Worm (Caenorhabditis elegans) whole organism, L3 larva: ENCODE results near the gene Y55F3BR.6.

ENCODE experiments used
- R02D3.7 ChIP-seq: fragments of 150-350 bp; optimal IDR thresholded peaks from 2 replicates; lab custom pipeline; 2014; ENCODE audit warnings: missing biosample characterization, missing genetic modification characterization
- ZK546.5 ChIP-seq: sonication (generic microtip); optimal IDR thresholded peaks from 2 replicates; lab custom pipeline; 2017; ENCODE audit warnings: missing biosample characterization, missing genetic modification characterization
- aly-2 ChIP-seq: fragments of 150-350 bp; optimal IDR thresholded peaks from 2 replicates; lab custom pipeline; 2014; ENCODE audit warnings: missing biosample characterization, missing genetic modification characterization
- ama-1 ChIP-seq: fragments of 150-350 bp; optimal IDR thresholded peaks from 2 replicates; lab custom pipeline; 2018
- ceh-28 ChIP-seq: fragments of 150-350 bp; optimal IDR thresholded peaks from 2 replicates; lab custom pipeline; 2014; ENCODE audit warnings: missing biosample characterization, missing genetic modification reagents, missing genetic modification characterization
- ceh-9 ChIP-seq: sonication (generic microtip); optimal IDR thresholded peaks from 2 replicates; lab custom pipeline; 2018; ENCODE audit warnings: missing biosample characterization, missing genetic modification characterization
- daf-12 ChIP-seq: fragments of 150-350 bp; optimal IDR thresholded peaks from 2 replicates; lab custom pipeline; 2014; ENCODE audit warnings: missing biosample characterization, missing genetic modification reagents, missing genetic modification characterization
- egl-27 ChIP-seq: sonication (generic microtip); optimal IDR thresholded peaks from 4 replicates; lab custom pipeline; 2017; ENCODE audit warnings: missing biosample characterization, missing genetic modification reagents, missing genetic modification characterization
- egl-5 ChIP-seq: fragments of 150-350 bp; optimal IDR thresholded peaks from 2 replicates; lab custom pipeline; 2017; ENCODE audit warnings: missing biosample characterization, missing genetic modification reagents, missing genetic modification characterization, inconsistent platforms
- elt-1 ChIP-seq: fragments of 150-350 bp; optimal IDR thresholded peaks from 2 replicates; lab custom pipeline; 2014; ENCODE audit warnings: missing biosample characterization, missing genetic modification characterization
- elt-2 ChIP-seq: sonication (generic microtip); optimal IDR thresholded peaks from 2 replicates; lab custom pipeline; 2016; ENCODE audit warnings: missing genetic modification reagents, mild to moderate bottlenecking, missing genetic modification characterization, missing compliant biosample characterization
- eor-1 ChIP-seq, 2 experiments: fragments of 150-350 bp; optimal IDR thresholded peaks; 2 replicates each; lab custom pipeline; 2014 to 2018; ENCODE audit warnings: missing biosample characterization in 2 of 2, missing genetic modification characterization in 2 of 2
- fkh-10 ChIP-seq: sonication (generic microtip); optimal IDR thresholded peaks from 2 replicates; lab custom pipeline; 2017; ENCODE audit warnings: missing biosample characterization, missing genetic modification reagents, missing genetic modification characterization
- fkh-2 ChIP-seq: fragments of 150-350 bp; optimal IDR thresholded peaks from 2 replicates; lab custom pipeline; 2014; ENCODE audit warnings: missing biosample characterization, missing genetic modification reagents, missing genetic modification characterization
- fos-1 ChIP-seq: fragments of 150-350 bp; optimal IDR thresholded peaks from 2 replicates; lab custom pipeline; 2014; ENCODE audit warnings: missing biosample characterization, missing genetic modification characterization
- hmg-11 ChIP-seq: sonication (generic microtip); optimal IDR thresholded peaks from 2 replicates; lab custom pipeline; 2016; ENCODE audit warnings: missing genetic modification characterization, missing compliant biosample characterization
- lin-15B ChIP-seq: fragments of 150-350 bp; optimal IDR thresholded peaks from 2 replicates; lab custom pipeline; 2014; ENCODE audit warnings: missing biosample characterization, missing genetic modification characterization
- lin-39 ChIP-seq: fragments of 150-350 bp; optimal IDR thresholded peaks from 2 replicates; lab custom pipeline; 2018; ENCODE audit warnings: missing biosample characterization, missing genetic modification reagents, missing genetic modification characterization
- mdl-1 ChIP-seq: fragments of 150-350 bp; optimal IDR thresholded peaks from 2 replicates; lab custom pipeline; 2014; ENCODE audit warnings: missing biosample characterization, missing genetic modification characterization
- nfya-1 ChIP-seq: sonication (generic microtip); optimal IDR thresholded peaks from 2 replicates; lab custom pipeline; 2017; ENCODE audit warnings: missing genetic modification characterization, mild to moderate bottlenecking, missing compliant biosample characterization, antibody characterized with exemption, moderate library complexity; ENCODE audit not compliant: insufficient read depth
- nhr-12 ChIP-seq: fragments of 150-350 bp; optimal IDR thresholded peaks from 2 replicates; lab custom pipeline; 2014; ENCODE audit warnings: missing biosample characterization, missing genetic modification characterization
- nhr-23 ChIP-seq: fragments of 150-350 bp; optimal IDR thresholded peaks from 2 replicates; lab custom pipeline; 2014; ENCODE audit warnings: missing biosample characterization, missing genetic modification reagents, missing genetic modification characterization
- nhr-237 ChIP-seq: fragments of 150-350 bp; optimal IDR thresholded peaks from 2 replicates; lab custom pipeline; 2014; ENCODE audit warnings: missing biosample characterization, missing genetic modification characterization
- nhr-28 ChIP-seq: fragments of 150-350 bp; optimal IDR thresholded peaks from 2 replicates; lab custom pipeline; 2014; ENCODE audit warnings: missing biosample characterization, missing genetic modification characterization
- nhr-43 ChIP-seq: sonication (generic microtip); optimal IDR thresholded peaks from 2 replicates; lab custom pipeline; 2016; ENCODE audit warnings: mild to moderate bottlenecking, missing genetic modification characterization, missing compliant biosample characterization; ENCODE audit not compliant: poor library complexity, severe bottlenecking
- nhr-76 ChIP-seq: fragments of 150-350 bp; sonication (generic microtip); optimal IDR thresholded peaks from 5 replicates; lab custom pipeline; 2014; ENCODE audit warnings: missing biosample characterization, missing genetic modification characterization
- nhr-77 ChIP-seq: fragments of 150-350 bp; optimal IDR thresholded peaks from 2 replicates; lab custom pipeline; 2014; ENCODE audit warnings: missing biosample characterization, missing genetic modification characterization
- pha-4 ChIP-seq: fragments of 150-350 bp; optimal IDR thresholded peaks from 2 replicates; lab custom pipeline; 2014; ENCODE audit warnings: missing biosample characterization, missing genetic modification reagents, missing genetic modification characterization
- skn-1 ChIP-seq: fragments of 150-350 bp; optimal IDR thresholded peaks from 2 replicates; lab custom pipeline; 2014; ENCODE audit warnings: missing biosample characterization, missing genetic modification characterization
- snpc-4 ChIP-seq: fragments of 150-350 bp; optimal IDR thresholded peaks from 2 replicates; lab custom pipeline; 2014; ENCODE audit warnings: missing biosample characterization, missing genetic modification characterization
- ztf-11 ChIP-seq: fragments of 150-350 bp; optimal IDR thresholded peaks from 2 replicates; lab custom pipeline; 2014; ENCODE audit warnings: missing biosample characterization, missing genetic modification characterization
- ztf-4 ChIP-seq: fragments of 150-350 bp; optimal IDR thresholded peaks from 2 replicates; lab custom pipeline; 2014; ENCODE audit warnings: missing biosample characterization, missing genetic modification characterization

Gene Y55F3BR.6

ce11 chrIV:854357-855269, 12.7 kb upstream of the Y55F3BR.6 start, which contains the start of the genes lem-4 and Y55F3BR.11 (continued):
- TF ChIP-seq eor-1 (tag; optimal IDR thresholded peaks at IDR 0.05; lab: Kevin White, UChicago) (no peak), nhr-43 (no peak), nfya-1 (tag; lab: Kevin White, UChicago) (peak; percentile 74), ceh-9 (no peak), elt-2 (tag; lab: Kevin White, UChicago) (peak; percentile 40), fos-1 (tag; lab: Kevin White, UChicago) (no peak), snpc-4 (peak; percentile 14), pha-4 (peak; percentile 60), nhr-237 (no peak), lin-39 (tag; lab: Kevin White, UChicago) (no peak), ama-1 (lab: Kevin White, UChicago) (no peak), nhr-12 (tag; lab: Kevin White, UChicago) (no peak), egl-27 (no peak)

- TF ChIP-seq ceh-28 (tag; lab: Kevin White, UChicago) = peak; percentile 99
Measured at ce11 chrIV:848956-849355, 7.0 kb upstream of the Y55F3BR.6 start.

ce11 chrIV:848207-848606, 6.3 kb upstream of the Y55F3BR.6 start:
- TF ChIP-seq fkh-2 (tag; lab: Kevin White, UChicago) (no peak), ztf-11 (tag; lab: Kevin White, UChicago) (no peak), ceh-28 (tag; lab: Kevin White, UChicago) (peak; percentile 77), lin-39 (tag; lab: Kevin White, UChicago) (no peak), fkh-10 (GFP tag; lab: Kevin White, UChicago) (no peak), ztf-4 (tag; lab: Kevin White, UChicago) (no peak), mdl-1 (no peak), nhr-76 (no peak), aly-2 (tag; lab: Kevin White, UChicago) (no peak)

DNA sequence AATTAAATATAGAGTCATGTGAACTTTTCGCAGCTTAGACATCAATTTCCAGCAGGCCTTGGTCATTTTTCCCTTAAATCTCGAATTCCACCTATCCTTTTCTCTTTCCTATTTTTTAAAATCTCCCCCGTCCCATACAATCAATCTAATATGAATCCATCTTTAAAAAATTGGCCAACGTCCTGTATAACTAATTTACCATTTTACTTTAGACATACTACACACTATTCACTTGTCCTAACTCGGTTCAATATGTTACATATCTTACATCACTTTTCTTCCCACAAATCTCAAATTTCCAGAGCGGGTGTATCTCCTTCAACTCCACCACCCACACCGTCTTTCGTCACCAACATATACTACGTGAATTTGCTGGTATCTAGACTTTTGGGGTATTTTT, 3.3 kb upstream of the Y55F3BR.6 start, which contains the start of gene lgc-33:
lgc-33 (plus strand) TSS at position 301 of the 400 bp plus-strand sequence.
- TF ChIP-seq egl-27 (no peak), ZK546.5 (tag; lab: Kevin White, UChicago) (no peak)

ce11 chrIV:842630-843029, 704 bp upstream of the Y55F3BR.6 start:
- TF ChIP-seq ceh-9 (no peak), ama-1 (lab: Kevin White, UChicago) (no peak), fkh-2 (tag; lab: Kevin White, UChicago) (no peak), pha-4 (peak; percentile 40), nhr-28 (tag; lab: Kevin White, UChicago) (no peak), mdl-1 (no peak), skn-1 (tag; lab: Kevin White, UChicago) (no peak), ceh-28 (tag; lab: Kevin White, UChicago) (no peak), ZK546.5 (tag; lab: Kevin White, UChicago) (no peak), nhr-77 (no peak), nfya-1 (tag; lab: Kevin White, UChicago) (peak; percentile 47), egl-5 (tag; lab: Kevin White, UChicago) (no peak), lin-39 (tag; lab: Kevin White, UChicago) (peak; percentile 13), hmg-11 (peak; percentile 66), aly-2 (tag; lab: Kevin White, UChicago) (no peak), elt-1 (tag; lab: Kevin White, UChicago) (no peak), snpc-4 (peak; percentile 14), lin-15B (tag; lab: Kevin White, UChicago) (peak; percentile 19)

DNA sequence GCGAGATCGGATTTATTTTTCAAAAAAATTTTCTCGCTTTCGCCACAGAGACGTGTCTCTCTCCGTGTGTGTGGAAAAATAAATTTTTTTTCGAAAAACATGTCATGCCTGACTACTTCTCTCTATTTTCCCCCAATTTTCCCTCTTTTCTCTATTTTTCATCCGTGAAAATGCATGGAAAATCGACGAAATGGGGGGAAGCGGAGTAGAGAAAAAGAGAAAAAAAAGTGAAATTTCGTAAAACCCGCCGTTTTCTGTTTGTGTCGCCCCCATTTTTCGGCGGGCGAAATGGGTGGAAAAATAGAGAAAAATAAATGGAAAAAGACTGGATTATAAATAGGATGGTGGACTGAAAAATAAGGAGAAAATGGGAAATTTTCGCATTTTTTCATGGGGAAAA, 8.4 kb downstream of the Y55F3BR.6 start:
- TF ChIP-seq hmg-11 (peak; percentile 79), lin-15B (tag; lab: Kevin White, UChicago) (peak; percentile 7), R02D3.7 (tag; lab: Kevin White, UChicago) (no peak), mdl-1 (no peak), nhr-23 (tag; lab: Kevin White, UChicago) (peak; percentile 22), fkh-10 (GFP tag; lab: Kevin White, UChicago) (no peak), daf-12 (tag; lab: Kevin White, UChicago) (no peak), aly-2 (tag; lab: Kevin White, UChicago) (no peak), ztf-4 (tag; lab: Kevin White, UChicago) (no peak), nfya-1 (tag; lab: Kevin White, UChicago) (peak; percentile 12), ztf-11 (tag; lab: Kevin White, UChicago) (no peak), skn-1 (tag; lab: Kevin White, UChicago) (no peak), nhr-77 (no peak), elt-1 (tag; lab: Kevin White, UChicago) (no peak), fos-1 (tag; lab: Kevin White, UChicago) (no peak), elt-2 (tag; lab: Kevin White, UChicago) (no peak)
